Worm (Caenorhabditis elegans) whole organism, L4 larva: Measurements from ENCODE around the gene skr-18.

ENCODE experiments used
- F44E2.7 ChIP-seq: fragments of 200-800 bp; sonication (Bioruptor generic); IDR thresholded peaks from 2 replicates; pipeline ENCODE4 v2.1.2; 2022; ENCODE audit warnings: missing genetic modification characterization, missing compliant biosample characterization
- fos-1 ChIP-seq: fragments of 150-350 bp; optimal IDR thresholded peaks from 2 replicates; lab custom pipeline; 2014; ENCODE audit warnings: missing biosample characterization, missing genetic modification characterization
- jun-1 ChIP-seq: fragments of 150-350 bp; optimal IDR thresholded peaks from 2 replicates; lab custom pipeline; 2014; ENCODE audit warnings: missing biosample characterization, missing genetic modification reagents, missing genetic modification characterization
- lin-15B ChIP-seq: fragments of 150-350 bp; sonication (generic microtip); optimal IDR thresholded peaks from 3 replicates; lab custom pipeline; 2014; ENCODE audit warnings: missing biosample characterization, missing genetic modification characterization
- mxl-2 ChIP-seq: fragments of 200-800 bp; sonication (Bioruptor generic); conservative IDR thresholded peaks from 2 replicates; pipeline ENCODE4 v1.3.6; 2022; ENCODE audit warnings: missing genetic modification reagents, missing genetic modification characterization, missing compliant biosample characterization
- nhr-28 ChIP-seq: fragments of 150-350 bp; optimal IDR thresholded peaks from 2 replicates; lab custom pipeline; 2014; ENCODE audit warnings: missing biosample characterization, missing genetic modification characterization
- nhr-6 ChIP-seq: fragments of 150-350 bp; optimal IDR thresholded peaks from 2 replicates; lab custom pipeline; 2014; ENCODE audit warnings: missing biosample characterization, missing genetic modification characterization
- nhr-76 ChIP-seq: fragments of 150-350 bp; optimal IDR thresholded peaks from 2 replicates; lab custom pipeline; 2014; ENCODE audit warnings: missing biosample characterization, missing genetic modification characterization
- ztf-11 ChIP-seq: fragments of 150-350 bp; optimal IDR thresholded peaks from 2 replicates; lab custom pipeline; 2014; ENCODE audit warnings: missing biosample characterization, missing genetic modification characterization

- TF ChIP-seq ztf-11 (tag; lab: Kevin White, UChicago), result no peak
- TF ChIP-seq lin-15B (tag; lab: Kevin White, UChicago), result no peak
- no peak for TF ChIP-seq nhr-6 (tag; lab: Kevin White, UChicago)
- no peak for TF ChIP-seq nhr-28 (tag; lab: Kevin White, UChicago)
- TF ChIP-seq nhr-76 (tag; lab: Kevin White, UChicago), result no peak
- TF ChIP-seq F44E2.7 (GFP tag; lab: Robert Waterston, UW), result no peak
- TF ChIP-seq mxl-2 (GFP tag; lab: Robert Waterston, UW), result no peak
- no peak for TF ChIP-seq fos-1 (tag; lab: Kevin White, UChicago)
- no peak for TF ChIP-seq jun-1 (tag; lab: Kevin White, UChicago)
Measured at ce11 chrIV:795383-795872, at the start of gene skr-18.
